Worm (Caenorhabditis elegans) whole organism, L2 larva: ENCODE measurements around the gene F08F1.9.

Experiments used
- C34F6.9 ChIP-seq: fragments of 150-350 bp; optimal IDR thresholded peaks from 2 replicates; lab custom pipeline; 2014; ENCODE audit warnings: missing biosample characterization, missing genetic modification characterization
- Y55F3AM.14 ChIP-seq: fragments of 200-800 bp; sonication (Bioruptor generic); optimal IDR thresholded peaks from 2 replicates; lab custom pipeline; 2018; ENCODE audit warnings: mild to moderate bottlenecking, missing genetic modification characterization, missing compliant biosample characterization
- crh-2 ChIP-seq: sonication (generic microtip); optimal IDR thresholded peaks from 2 replicates; lab custom pipeline; 2017; ENCODE audit warnings: missing biosample characterization, missing genetic modification characterization
- mab-5 ChIP-seq: fragments of 150-350 bp; optimal IDR thresholded peaks from 2 replicates; lab custom pipeline; 2014; ENCODE audit warnings: missing biosample characterization, missing genetic modification characterization
- mbf-1 ChIP-seq: sonication (generic microtip); optimal IDR thresholded peaks from 2 replicates; lab custom pipeline; 2017; ENCODE audit warnings: missing biosample characterization, missing genetic modification characterization
- nhr-10 ChIP-seq: sonication (generic microtip); optimal IDR thresholded peaks from 2 replicates; lab custom pipeline; 2017; ENCODE audit warnings: missing biosample characterization, missing genetic modification characterization
- nhr-21 ChIP-seq: fragments of 150-350 bp; optimal IDR thresholded peaks from 2 replicates; lab custom pipeline; 2014; ENCODE audit warnings: missing biosample characterization, missing genetic modification characterization
- nhr-237 ChIP-seq: fragments of 150-350 bp; optimal IDR thresholded peaks from 2 replicates; lab custom pipeline; 2014; ENCODE audit warnings: missing biosample characterization, missing genetic modification characterization
- skn-1 ChIP-seq: sonication (generic microtip); optimal IDR thresholded peaks from 2 replicates; lab custom pipeline; 2017; ENCODE audit warnings: missing biosample characterization, missing genetic modification characterization
- sma-3 ChIP-seq: sonication (generic microtip); optimal IDR thresholded peaks from 2 replicates; lab custom pipeline; 2016; ENCODE audit warnings: missing genetic modification reagents, missing genetic modification characterization, missing compliant biosample characterization
- sma-9 ChIP-seq, 2 experiments: fragments of 150-350 bp in 1 of 2; sonication (generic microtip) in 1 of 2; optimal IDR thresholded peaks; 2 replicates each; lab custom pipeline; 2014 to 2016; ENCODE audit warnings: missing genetic modification characterization in 2 of 2, mild to moderate bottlenecking in 1 of 2, missing biosample characterization in 1 of 2, missing compliant biosample characterization in 1 of 2, missing genetic modification reagents in 1 of 2, moderate library complexity in 1 of 2
- snpc-4 ChIP-seq: fragments of 150-350 bp; optimal IDR thresholded peaks from 2 replicates; lab custom pipeline; 2014; ENCODE audit warnings: missing biosample characterization, missing genetic modification characterization
- unc-39 ChIP-seq: fragments of 150-350 bp; optimal IDR thresholded peaks from 2 replicates; lab custom pipeline; 2014; ENCODE audit warnings: missing biosample characterization, missing genetic modification characterization
- unc-55 ChIP-seq: fragments of 150-350 bp; sonication (generic microtip); optimal IDR thresholded peaks from 3 replicates; lab custom pipeline; 2014; ENCODE audit warnings: missing biosample characterization, missing genetic modification reagents, missing genetic modification characterization

The F08F1.9 gene

DNA sequence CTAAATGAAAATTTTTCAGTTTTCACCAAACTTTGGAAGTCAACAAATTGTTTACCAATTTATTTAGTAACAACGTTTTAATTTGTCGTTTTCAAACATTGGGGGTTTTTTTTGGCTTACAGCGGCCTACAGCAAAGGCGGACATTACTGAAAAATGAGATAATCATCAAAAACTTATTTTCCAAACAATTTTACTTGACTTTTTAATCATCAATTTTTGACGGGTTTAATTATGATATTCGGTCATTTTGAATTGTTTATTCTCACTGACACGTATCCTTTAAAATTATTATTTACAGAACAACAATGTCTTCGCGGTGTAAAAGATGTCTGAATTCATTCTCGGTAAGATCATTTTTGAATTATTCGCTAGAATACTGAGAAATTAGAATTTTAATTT, 43.1 kb downstream of the F08F1.9 start, which contains the start of gene F40B5.2:
Gene F40B5.2, plus strand, starts transcription at position 301 of the 400 bp plus-strand sequence.
- TF ChIP-seq nhr-21 (tag; lab: Kevin White, UChicago) (no peak), sma-3 (no peak), sma-9 (GFP tag; optimal IDR thresholded peaks at IDR 0.05; lab: Kevin White, UChicago) (no peak), sma-9 (tag; optimal IDR thresholded peaks at IDR 0.05; lab: Kevin White, UChicago) (no peak)

DNA sequence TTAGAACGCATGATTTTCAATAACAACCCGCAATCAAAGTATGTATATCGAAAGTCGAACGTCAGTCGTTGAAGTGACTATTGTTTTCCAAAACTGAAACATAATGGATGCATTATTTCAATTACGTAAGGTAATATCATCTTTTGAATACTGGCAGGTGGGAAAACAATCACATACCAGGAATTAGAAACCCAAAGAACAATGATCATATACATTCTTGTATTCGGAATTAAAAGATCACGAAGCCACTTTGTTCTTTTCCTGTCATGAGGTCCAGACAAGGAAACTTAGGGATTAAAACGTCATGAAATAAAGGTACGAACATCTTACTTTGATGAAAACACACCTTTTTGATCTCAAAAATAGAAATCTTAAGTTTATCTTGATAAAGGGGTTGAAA, 48.3 kb downstream of the F08F1.9 start:
- TF ChIP-seq skn-1 (tag; lab: Kevin White, UChicago) (no peak), crh-2 (no peak), mab-5 (no peak), C34F6.9 (no peak), nhr-237 (tag; lab: Kevin White, UChicago) (no peak), Y55F3AM.14 (no peak), unc-39 (tag; lab: Kevin White, UChicago) (no peak), snpc-4 (tag; lab: Kevin White, UChicago) (no peak), nhr-10 (tag; lab: Kevin White, UChicago) (no peak), unc-55 (GFP tag; lab: Kevin White, UChicago) (no peak), mbf-1 (no peak)
